Worm (Caenorhabditis elegans) whole organism, L4/young adult: ENCODE results near the gene cisd-1.

Experiments used
- W03F9.2 ChIP-seq: fragments of 150-350 bp; optimal IDR thresholded peaks from 2 replicates; lab custom pipeline; 2014; ENCODE audit warnings: missing biosample characterization, missing genetic modification characterization
- him-1 ChIP-seq: sonication (generic microtip); optimal IDR thresholded peaks from 2 replicates; lab custom pipeline; 2016; ENCODE audit warnings: missing genotype, missing genetic modification reagents, missing genetic modification characterization, missing compliant biosample characterization

DNA sequence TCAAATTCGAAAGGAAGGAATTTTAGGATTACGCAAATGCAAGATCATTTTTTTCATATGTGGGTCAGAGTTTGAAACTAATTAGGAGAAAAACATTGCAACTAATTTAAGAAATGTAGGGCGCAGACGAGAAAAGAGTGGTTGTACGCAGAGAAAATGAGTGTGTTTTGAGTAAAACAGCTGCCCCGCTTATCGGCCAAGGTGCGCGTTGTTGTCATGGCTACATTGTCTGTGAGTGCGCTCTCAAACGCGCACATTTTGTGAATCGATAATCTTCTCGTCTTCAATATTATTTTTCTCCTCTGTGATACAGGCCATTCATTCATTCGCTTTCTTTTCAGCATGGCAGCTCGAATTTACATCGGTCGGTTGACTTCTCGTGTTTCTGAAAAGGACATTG is 15.8 kb downstream of the cisd-1 start:
- TF ChIP-seq W03F9.2 (tag; lab: Kevin White, UChicago) (no peak), him-1 (tag; lab: Kevin White, UChicago) (no peak)
